Worm (Caenorhabditis elegans) whole organism, late embryonic: Measurements from ENCODE around the gene fbxb-118.

Experiments used
- ama-1 ChIP-seq: fragments of 150-350 bp; optimal IDR thresholded peaks from 2 replicates; lab custom pipeline; 2014
- ceh-14 ChIP-seq: sonication (generic microtip); optimal IDR thresholded peaks from 2 replicates; lab custom pipeline; 2016; ENCODE audit warnings: missing genotype, missing genetic modification characterization, missing compliant biosample characterization
- ceh-30 ChIP-seq: fragments of 150-350 bp; optimal IDR thresholded peaks from 2 replicates; lab custom pipeline; 2014; ENCODE audit warnings: missing biosample characterization, missing genetic modification characterization
- ceh-45 ChIP-seq: fragments of 200-800 bp; sonication (Bioruptor generic); IDR thresholded peaks from 2 replicates; pipeline ENCODE4 v1.3.6; 2022; ENCODE audit warnings: missing genetic modification reagents, missing genetic modification characterization, missing compliant biosample characterization
- ceh-48 ChIP-seq: sonication (generic microtip); optimal IDR thresholded peaks from 2 replicates; lab custom pipeline; 2016; ENCODE audit warnings: missing genetic modification characterization, inconsistent platforms, missing compliant biosample characterization
- lin-11 ChIP-seq: fragments of 200-800 bp; sonication (Bioruptor generic); optimal IDR thresholded peaks from 2 replicates; lab custom pipeline; 2018; ENCODE audit warnings: mild to moderate bottlenecking, missing genetic modification characterization, missing compliant biosample characterization
- nfya-1 ChIP-seq: sonication (generic microtip); optimal IDR thresholded peaks from 2 replicates; lab custom pipeline; 2017; ENCODE audit warnings: missing genetic modification characterization, mild to moderate bottlenecking, missing compliant biosample characterization, antibody characterized with exemption, moderate library complexity
- pha-4 ChIP-seq: fragments of 150-350 bp; optimal IDR thresholded peaks from 2 replicates; lab custom pipeline; 2018; ENCODE audit warnings: missing biosample characterization, missing genetic modification reagents, missing genetic modification characterization
- sox-4 ChIP-seq: sonication (generic microtip); optimal IDR thresholded peaks from 2 replicates; lab custom pipeline; 2017; ENCODE audit warnings: mild to moderate bottlenecking, missing genetic modification characterization, inconsistent platforms, missing compliant biosample characterization
- ztf-16 ChIP-seq: sonication (generic microtip); optimal IDR thresholded peaks from 2 replicates; lab custom pipeline; 2017; ENCODE audit warnings: missing genetic modification characterization, missing compliant biosample characterization

DNA sequence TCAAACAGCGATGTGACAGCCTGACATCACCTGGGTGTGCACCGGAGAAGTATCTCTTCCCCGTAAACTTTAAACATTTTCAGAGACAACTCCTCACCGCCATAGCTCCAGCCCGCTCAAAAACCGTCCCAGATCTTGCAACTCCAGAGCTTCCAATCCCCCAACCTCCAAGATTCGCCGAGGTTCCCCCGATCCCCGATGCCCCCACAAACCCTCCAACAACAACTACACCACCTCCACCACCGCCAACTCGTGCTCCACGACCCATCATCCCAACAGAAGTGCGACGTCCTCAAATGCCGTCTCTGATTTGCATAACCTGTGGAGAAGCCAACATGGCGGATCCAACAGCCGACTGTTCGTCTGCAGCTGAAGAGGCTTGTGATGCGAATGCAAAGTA is 7.2 kb upstream of the fbxb-118 start:
- no peak for TF ChIP-seq pha-4 (tag; lab: Kevin White, UChicago)
- TF ChIP-seq ceh-14 (tag; lab: Kevin White, UChicago), result no peak
- TF ChIP-seq ztf-16 (tag; lab: Kevin White, UChicago), result no peak
- TF ChIP-seq lin-11 (tag; lab: Kevin White, UChicago), result no peak
- TF ChIP-seq ceh-48 (tag; lab: Kevin White, UChicago), result no peak
- no peak for TF ChIP-seq nfya-1 (tag; lab: Kevin White, UChicago)
- no peak for TF ChIP-seq ceh-45 (GFP tag; lab: Robert Waterston, UW)
- no peak for TF ChIP-seq ama-1 (lab: Kevin White, UChicago)
- TF ChIP-seq ceh-30, result no peak
- no peak for TF ChIP-seq sox-4 (tag; lab: Kevin White, UChicago)
